Fruit fly (Drosophila melanogaster) whole organism, prepupa: Measurements from ENCODE around the gene Tsp29Fb.
A peak's percentile ranks its signal among the peaks of the same experiment; 100 is the strongest.

Source experiments
- CG32006 ChIP-seq: fragments of 200-800 bp; sonication (Bioruptor generic); optimal IDR thresholded peaks from 3 replicates; lab custom pipeline; 2017; ENCODE audit warnings: missing biosample characterization, mild to moderate bottlenecking, missing genetic modification characterization
- CG6854 ChIP-seq: fragments of 200-800 bp; sonication (Bioruptor generic); optimal IDR thresholded peaks from 2 replicates; lab custom pipeline; 2017; ENCODE audit warnings: missing biosample characterization, mild to moderate bottlenecking, missing genetic modification characterization
- CG8632 ChIP-seq: fragments of 200-800 bp; sonication (Bioruptor generic); optimal IDR thresholded peaks from 3 replicates; lab custom pipeline; 2016; ENCODE audit warnings: missing biosample characterization, missing genetic modification characterization
- CG9139 ChIP-seq: fragments of 200-800 bp; sonication (Bioruptor generic); optimal IDR thresholded peaks from 3 replicates; lab custom pipeline; 2017; ENCODE audit warnings: missing biosample characterization, mild to moderate bottlenecking, missing genetic modification characterization
- Eip78C ChIP-seq: fragments of 200-800 bp; sonication (Bioruptor generic); peaks from one replicate; lab custom pipeline; 2016; ENCODE audit warnings: missing biosample characterization, missing genetic modification characterization
- Eip93F ChIP-seq: fragments of 200-800 bp; sonication (Bioruptor generic); optimal IDR thresholded peaks from 2 replicates; lab custom pipeline; 2016; ENCODE audit warnings: missing biosample characterization, mild to moderate bottlenecking, missing genetic modification characterization
- Gug ChIP-seq: fragments of 200-800 bp; sonication (Bioruptor generic); IDR thresholded peaks from 2 replicates; pipeline ENCODE4 v1.3.6; 2022; ENCODE audit warnings: missing biosample characterization, missing genetic modification characterization
- Sox102F ChIP-seq: fragments of 200-800 bp; sonication (Bioruptor generic); optimal IDR thresholded peaks from 2 replicates; lab custom pipeline; 2016; ENCODE audit warnings: missing biosample characterization, mild to moderate bottlenecking, missing genetic modification characterization
- acj6 ChIP-seq: fragments of 200-800 bp; sonication (Bioruptor generic); optimal IDR thresholded peaks from 3 replicates; lab custom pipeline; 2016; ENCODE audit warnings: missing biosample characterization, missing genetic modification characterization
- dac ChIP-seq: fragments of 200-800 bp; sonication (Bioruptor generic); optimal IDR thresholded peaks from 2 replicates; lab custom pipeline; 2017; ENCODE audit warnings: missing biosample characterization, mild to moderate bottlenecking, missing genetic modification characterization
- vri ChIP-seq: fragments of 200-800 bp; sonication (Bioruptor generic); optimal IDR thresholded peaks from 3 replicates; lab custom pipeline; 2016; ENCODE audit warnings: missing biosample characterization, mild to moderate bottlenecking, missing genetic modification characterization

dm6 chr2L:8906279-8906678 is 30.9 kb upstream of the Tsp29Fb start:
- TF ChIP-seq CG8632 (GFP tag; lab: Kevin White, UChicago) (no peak), dac (GFP tag; lab: Kevin White, UChicago) (no peak), acj6 (GFP tag; lab: Kevin White, UChicago) (no peak), Sox102F (GFP tag; lab: Kevin White, UChicago) (peak; percentile 8), CG32006 (GFP tag; lab: Kevin White, UChicago) (no peak), vri (GFP tag; lab: Kevin White, UChicago) (peak; percentile 17), Gug (GFP tag; lab: Robert Waterston, UW) (no peak), CG6854 (GFP tag; lab: Kevin White, UChicago) (no peak), Eip78C (GFP tag; lab: Kevin White, UChicago) (peak; percentile 78), Eip93F (no peak), CG9139 (GFP tag; lab: Kevin White, UChicago) (no peak)
